Worm (Caenorhabditis elegans) whole organism, L3 larva: Measurements from ENCODE around the gene math-24.

ENCODE experiments used
- R02D3.7 ChIP-seq: fragments of 150-350 bp; optimal IDR thresholded peaks from 2 replicates; lab custom pipeline; 2014; ENCODE audit warnings: missing biosample characterization, missing genetic modification characterization
- ZK546.5 ChIP-seq: sonication (generic microtip); optimal IDR thresholded peaks from 2 replicates; lab custom pipeline; 2017; ENCODE audit warnings: missing biosample characterization, missing genetic modification characterization
- ama-1 ChIP-seq: fragments of 150-350 bp; optimal IDR thresholded peaks from 2 replicates; lab custom pipeline; 2018
- ceh-16 ChIP-seq: sonication (generic microtip); optimal IDR thresholded peaks from 2 replicates; lab custom pipeline; 2017; ENCODE audit warnings: missing biosample characterization, missing genetic modification characterization
- ceh-28 ChIP-seq: fragments of 150-350 bp; optimal IDR thresholded peaks from 2 replicates; lab custom pipeline; 2014; ENCODE audit warnings: missing biosample characterization, missing genetic modification reagents, missing genetic modification characterization
- ceh-82 ChIP-seq: fragments of 150-350 bp; optimal IDR thresholded peaks from 2 replicates; lab custom pipeline; 2014; ENCODE audit warnings: missing biosample characterization, missing genetic modification characterization
- daf-12 ChIP-seq: fragments of 150-350 bp; optimal IDR thresholded peaks from 2 replicates; lab custom pipeline; 2014; ENCODE audit warnings: missing biosample characterization, missing genetic modification reagents, missing genetic modification characterization
- egl-27 ChIP-seq: sonication (generic microtip); optimal IDR thresholded peaks from 4 replicates; lab custom pipeline; 2017; ENCODE audit warnings: missing biosample characterization, missing genetic modification reagents, missing genetic modification characterization
- egl-5 ChIP-seq: fragments of 150-350 bp; optimal IDR thresholded peaks from 2 replicates; lab custom pipeline; 2017; ENCODE audit warnings: missing biosample characterization, missing genetic modification reagents, missing genetic modification characterization, inconsistent platforms
- elt-1 ChIP-seq: fragments of 150-350 bp; optimal IDR thresholded peaks from 2 replicates; lab custom pipeline; 2014; ENCODE audit warnings: missing biosample characterization, missing genetic modification characterization
- eor-1 ChIP-seq, 2 experiments: fragments of 150-350 bp; optimal IDR thresholded peaks; 2 replicates each; lab custom pipeline; 2014 to 2018; ENCODE audit warnings: missing biosample characterization in 2 of 2, missing genetic modification characterization in 2 of 2
- fkh-2 ChIP-seq: fragments of 150-350 bp; optimal IDR thresholded peaks from 2 replicates; lab custom pipeline; 2014; ENCODE audit warnings: missing biosample characterization, missing genetic modification reagents, missing genetic modification characterization
- fos-1 ChIP-seq: fragments of 150-350 bp; optimal IDR thresholded peaks from 2 replicates; lab custom pipeline; 2014; ENCODE audit warnings: missing biosample characterization, missing genetic modification characterization
- hmg-11 ChIP-seq: sonication (generic microtip); optimal IDR thresholded peaks from 2 replicates; lab custom pipeline; 2016; ENCODE audit warnings: missing genetic modification characterization, missing compliant biosample characterization
- lin-15B ChIP-seq: fragments of 150-350 bp; optimal IDR thresholded peaks from 2 replicates; lab custom pipeline; 2014; ENCODE audit warnings: missing biosample characterization, missing genetic modification characterization
- lsy-12 ChIP-seq: sonication (generic microtip); optimal IDR thresholded peaks from 2 replicates; lab custom pipeline; 2016; ENCODE audit warnings: mild to moderate bottlenecking, missing genetic modification characterization, missing compliant biosample characterization
- mdl-1 ChIP-seq: fragments of 150-350 bp; optimal IDR thresholded peaks from 2 replicates; lab custom pipeline; 2014; ENCODE audit warnings: missing biosample characterization, missing genetic modification characterization
- nfya-1 ChIP-seq: sonication (generic microtip); optimal IDR thresholded peaks from 2 replicates; lab custom pipeline; 2017; ENCODE audit warnings: missing genetic modification characterization, mild to moderate bottlenecking, missing compliant biosample characterization, antibody characterized with exemption, moderate library complexity; ENCODE audit not compliant: insufficient read depth
- nhr-28 ChIP-seq: fragments of 150-350 bp; optimal IDR thresholded peaks from 2 replicates; lab custom pipeline; 2014; ENCODE audit warnings: missing biosample characterization, missing genetic modification characterization
- nhr-67 ChIP-seq: fragments of 150-350 bp; optimal IDR thresholded peaks from 2 replicates; lab custom pipeline; 2014; ENCODE audit warnings: missing biosample characterization, missing genetic modification characterization
- nhr-76 ChIP-seq: fragments of 150-350 bp; sonication (generic microtip); optimal IDR thresholded peaks from 5 replicates; lab custom pipeline; 2014; ENCODE audit warnings: missing biosample characterization, missing genetic modification characterization
- nhr-77 ChIP-seq: fragments of 150-350 bp; optimal IDR thresholded peaks from 2 replicates; lab custom pipeline; 2014; ENCODE audit warnings: missing biosample characterization, missing genetic modification characterization
- pha-4 ChIP-seq: fragments of 150-350 bp; optimal IDR thresholded peaks from 2 replicates; lab custom pipeline; 2014; ENCODE audit warnings: missing biosample characterization, missing genetic modification reagents, missing genetic modification characterization
- pqm-1 ChIP-seq: fragments of 150-350 bp; optimal IDR thresholded peaks from 2 replicates; lab custom pipeline; 2017; ENCODE audit warnings: missing biosample characterization, missing genetic modification characterization, inconsistent platforms
- sea-2 ChIP-seq: fragments of 150-350 bp; sonication (generic microtip); optimal IDR thresholded peaks from 4 replicates; lab custom pipeline; 2014; ENCODE audit warnings: missing biosample characterization, missing genetic modification reagents, missing genetic modification characterization
- skn-1 ChIP-seq: fragments of 150-350 bp; optimal IDR thresholded peaks from 2 replicates; lab custom pipeline; 2014; ENCODE audit warnings: missing biosample characterization, missing genetic modification characterization
- snpc-4 ChIP-seq: fragments of 150-350 bp; optimal IDR thresholded peaks from 2 replicates; lab custom pipeline; 2014; ENCODE audit warnings: missing biosample characterization, missing genetic modification characterization
- tbx-2 ChIP-seq: sonication (generic microtip); optimal IDR thresholded peaks from 2 replicates; lab custom pipeline; 2016; ENCODE audit warnings: mild to moderate bottlenecking, missing genetic modification characterization, missing compliant biosample characterization
- unc-39 ChIP-seq: sonication (generic microtip); optimal IDR thresholded peaks from 4 replicates; lab custom pipeline; 2017; ENCODE audit warnings: missing biosample characterization, missing genetic modification characterization
- unc-62 ChIP-seq: fragments of 150-350 bp; sonication (generic microtip); optimal IDR thresholded peaks from 4 replicates; lab custom pipeline; 2014; ENCODE audit warnings: missing biosample characterization, missing genetic modification reagents, missing genetic modification characterization
- zag-1 ChIP-seq: fragments of 150-350 bp; optimal IDR thresholded peaks from 2 replicates; lab custom pipeline; 2014; ENCODE audit warnings: missing biosample characterization, missing genetic modification characterization
- ztf-4 ChIP-seq: fragments of 150-350 bp; optimal IDR thresholded peaks from 2 replicates; lab custom pipeline; 2014; ENCODE audit warnings: missing biosample characterization, missing genetic modification characterization

The math-24 gene

ce11 chrII:1905104-1905503 lies 5.1 kb downstream of the math-24 start, which contains the start of gene math-22:
Gene math-22 (plus strand): TSS chrII:1905404.
- TF ChIP-seq pqm-1 (tag; lab: Kevin White, UChicago) (peak; percentile 16), fos-1 (tag; lab: Kevin White, UChicago) (no peak), sea-2 (no peak), nhr-67 (no peak), ceh-82 (no peak), R02D3.7 (tag; lab: Kevin White, UChicago) (no peak), mdl-1 (tag; lab: Kevin White, UChicago) (no peak)
- TF ChIP-seq, all 47 proteins: peak for 1

ce11 chrII:1912741-1913140 lies 12.7 kb downstream of the math-24 start, which contains the start of gene math-31:
Gene math-31 (minus strand): TSS chrII:1912841.
- TF ChIP-seq ama-1 (lab: Kevin White, UChicago) = no peak
- TF ChIP-seq skn-1 = no peak
- TF ChIP-seq unc-39 (tag; lab: Kevin White, UChicago) = no peak
- no peak for TF ChIP-seq pha-4
- TF ChIP-seq eor-1 (tag; optimal IDR thresholded peaks at IDR 0.05; lab: Kevin White, UChicago) = no peak
- no peak for TF ChIP-seq fkh-2
- TF ChIP-seq daf-12 (tag; lab: Kevin White, UChicago) = no peak
- TF ChIP-seq ceh-82 = no peak
- no peak for TF ChIP-seq tbx-2 (tag; lab: Kevin White, UChicago)
- no peak for TF ChIP-seq unc-62 (GFP tag; lab: Kevin White, UChicago)

ce11 chrII:1917862-1918261 lies 17.8 kb downstream of the math-24 start, which contains the start of gene bath-4:
Gene bath-4 (minus strand): TSS chrII:1917962.
- no peak for TF ChIP-seq egl-5 (tag; lab: Kevin White, UChicago)

- no peak for TF ChIP-seq snpc-4 (tag; lab: Kevin White, UChicago)
- TF ChIP-seq zag-1 (tag; lab: Kevin White, UChicago) = no peak
- no peak for TF ChIP-seq nfya-1 (tag; lab: Kevin White, UChicago)
- no peak for TF ChIP-seq nhr-77 (tag; lab: Kevin White, UChicago)
- no peak for TF ChIP-seq ceh-82
- TF ChIP-seq nhr-76 (tag; lab: Kevin White, UChicago) = no peak
These were observed 21.0 kb downstream of the math-24 start, which contains the start of gene bath-7 for ce11 chrII:1921018-1921417. Gene bath-7 (minus strand): TSS chrII:1921118.

- TF ChIP-seq elt-1 (no peak), unc-39 (tag; lab: Kevin White, UChicago) (no peak), skn-1 (no peak), nhr-28 (tag; lab: Kevin White, UChicago) (no peak), fos-1 (tag; lab: Kevin White, UChicago) (no peak), lin-15B (tag; lab: Kevin White, UChicago) (no peak), ceh-16 (no peak), ztf-4 (no peak), egl-27 (tag; lab: Kevin White, UChicago) (no peak), unc-62 (GFP tag; lab: Kevin White, UChicago) (no peak), daf-12 (tag; lab: Kevin White, UChicago) (no peak)
These were observed 22.7 kb downstream of the math-24 start, which contains the start of the genes bath-2 and F52C6.4 for ce11 chrII:1922665-1923187. Gene bath-2 (minus strand): TSS chrII:1922765. Gene F52C6.4 (plus strand): TSS chrII:1923137.

- TF ChIP-seq ztf-4 (no peak), nhr-67 (no peak), nhr-77 (tag; lab: Kevin White, UChicago) (no peak), ZK546.5 (tag; lab: Kevin White, UChicago) (no peak), R02D3.7 (tag; lab: Kevin White, UChicago) (no peak), pqm-1 (tag; lab: Kevin White, UChicago) (no peak), hmg-11 (tag; lab: Kevin White, UChicago) (no peak), unc-39 (tag; lab: Kevin White, UChicago) (no peak), ceh-28 (no peak), nhr-28 (tag; lab: Kevin White, UChicago) (no peak), daf-12 (tag; lab: Kevin White, UChicago) (no peak), elt-1 (no peak), mdl-1 (tag; lab: Kevin White, UChicago) (no peak), nhr-76 (tag; lab: Kevin White, UChicago) (no peak), lsy-12 (tag; lab: Kevin White, UChicago) (no peak), ceh-82 (no peak), egl-5 (tag; lab: Kevin White, UChicago) (no peak), unc-62 (GFP tag; lab: Kevin White, UChicago) (no peak), sea-2 (no peak), egl-27 (tag; lab: Kevin White, UChicago) (no peak)
- TF ChIP-seq, all 47 proteins: peak for 0
These were observed 24.4 kb downstream of the math-24 start, which contains the start of gene F52C6.3 for ce11 chrII:1924459-1924858. Gene F52C6.3 (plus strand): TSS chrII:1924759.
